Worm (Caenorhabditis elegans) whole organism, midembryonic: ENCODE results near the gene rab-37.

Source experiments
- T22C8.4 ChIP-seq: fragments of 200-800 bp; sonication (Bioruptor generic); IDR thresholded peaks from 2 replicates; pipeline ENCODE4 v1.3.6; 2022; ENCODE audit warnings: missing genetic modification characterization, missing compliant biosample characterization
- cog-1 ChIP-seq: sonication (generic microtip); optimal IDR thresholded peaks from 2 replicates; lab custom pipeline; 2016; ENCODE audit warnings: missing genetic modification characterization, missing compliant biosample characterization
- flt-1 ChIP-seq: fragments of 200-800 bp; sonication (Bioruptor generic); IDR thresholded peaks from 2 replicates; pipeline ENCODE4 v1.3.6; 2022; ENCODE audit warnings: missing genetic modification characterization, missing compliant biosample characterization
- klf-2 ChIP-seq: fragments of 200-800 bp; sonication (Bioruptor generic); conservative IDR thresholded peaks from 2 replicates; pipeline ENCODE4 v1.3.6; 2022; ENCODE audit warnings: missing genetic modification reagents, missing genetic modification characterization, missing compliant biosample characterization
- med-1 ChIP-seq: sonication (generic microtip); optimal IDR thresholded peaks from 2 replicates; lab custom pipeline; 2017; ENCODE audit warnings: missing genetic modification characterization, mild to moderate bottlenecking, missing compliant biosample characterization, antibody characterized with exemption, missing genetic modification reagents; ENCODE audit not compliant: insufficient read depth
- ref-1 ChIP-seq: fragments of 200-800 bp; sonication (Bioruptor generic); conservative IDR thresholded peaks from 2 replicates; pipeline ENCODE4 v1.3.6; 2022; ENCODE audit warnings: missing genetic modification reagents, missing genetic modification characterization, missing compliant biosample characterization
- tab-1 ChIP-seq: fragments of 200-800 bp; sonication (Bioruptor generic); IDR thresholded peaks from 2 replicates; pipeline ENCODE4 v1.3.6; 2022; ENCODE audit warnings: missing genetic modification characterization, missing compliant biosample characterization
- ztf-23 ChIP-seq: fragments of 200-800 bp; sonication (Bioruptor generic); IDR thresholded peaks from 2 replicates; pipeline ENCODE4 v1.3.6; 2022; ENCODE audit warnings: missing genetic modification reagents, missing genetic modification characterization, missing compliant biosample characterization
- ztf-29 ChIP-seq: fragments of 200-800 bp; sonication (Bioruptor generic); IDR thresholded peaks from 2 replicates; pipeline ENCODE4 v1.3.6; 2022; ENCODE audit warnings: missing genetic modification reagents, missing genetic modification characterization, missing compliant biosample characterization

rab-37 gene

DNA sequence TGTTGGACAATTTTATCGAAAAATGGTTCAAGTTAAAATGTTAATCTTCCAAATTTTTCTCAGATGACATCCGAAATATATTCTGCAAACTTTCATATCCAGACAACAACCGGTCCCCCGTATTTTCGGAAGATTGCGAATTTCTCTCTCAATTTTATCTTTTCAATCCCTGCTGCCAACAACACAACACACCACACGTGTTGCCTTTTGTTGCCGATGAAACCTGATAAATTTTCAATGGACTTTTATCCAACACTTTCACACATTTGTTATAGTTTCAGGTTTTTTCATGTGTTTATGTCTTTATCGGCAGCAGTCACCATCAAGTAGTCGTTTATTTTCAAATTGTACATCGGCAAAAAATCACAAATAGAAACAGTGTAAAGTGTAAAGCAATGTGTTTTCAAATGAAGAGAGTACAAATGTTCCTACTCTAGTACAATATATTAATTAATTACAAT is 10.6 kb upstream of the rab-37 start:
- TF ChIP-seq ztf-23 = 0 out of 2 replicates have a peak, but pooled peaks have one; percentile 24
- no peak for TF ChIP-seq ref-1 (GFP tag; lab: Robert Waterston, UW)

DNA sequence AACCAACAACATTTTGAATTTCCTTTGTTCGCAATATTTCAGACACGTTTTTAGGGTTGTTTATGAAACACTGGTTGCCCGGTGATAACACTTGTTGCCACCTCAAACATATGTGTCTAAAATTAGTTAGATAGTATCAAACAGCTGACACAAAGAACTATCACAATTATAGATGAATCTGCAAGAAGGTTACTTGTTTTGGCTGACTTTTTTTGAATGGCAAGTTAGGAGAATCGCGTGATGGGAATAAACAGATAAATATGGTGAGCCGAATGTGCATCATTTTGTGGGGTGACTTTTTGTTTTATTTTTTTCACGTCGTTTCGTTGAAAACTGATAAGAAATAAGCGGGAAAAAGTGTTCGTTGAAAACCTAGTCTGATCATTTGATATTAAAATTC is 9.5 kb upstream of the rab-37 start:
- TF ChIP-seq ztf-23 = no peak
- no peak for TF ChIP-seq cog-1
- no peak for TF ChIP-seq klf-2
- no peak for TF ChIP-seq flt-1 (GFP tag; lab: Robert Waterston, UW)
- no peak for TF ChIP-seq T22C8.4 (GFP tag; lab: Robert Waterston, UW)
- TF ChIP-seq ztf-29 (GFP tag; lab: Robert Waterston, UW) = no peak
- TF ChIP-seq med-1 (GFP tag; lab: Kevin White, UChicago) = no peak
- TF ChIP-seq ref-1 (GFP tag; lab: Robert Waterston, UW) = no peak
- no peak for TF ChIP-seq tab-1 (GFP tag; lab: Robert Waterston, UW)

DNA sequence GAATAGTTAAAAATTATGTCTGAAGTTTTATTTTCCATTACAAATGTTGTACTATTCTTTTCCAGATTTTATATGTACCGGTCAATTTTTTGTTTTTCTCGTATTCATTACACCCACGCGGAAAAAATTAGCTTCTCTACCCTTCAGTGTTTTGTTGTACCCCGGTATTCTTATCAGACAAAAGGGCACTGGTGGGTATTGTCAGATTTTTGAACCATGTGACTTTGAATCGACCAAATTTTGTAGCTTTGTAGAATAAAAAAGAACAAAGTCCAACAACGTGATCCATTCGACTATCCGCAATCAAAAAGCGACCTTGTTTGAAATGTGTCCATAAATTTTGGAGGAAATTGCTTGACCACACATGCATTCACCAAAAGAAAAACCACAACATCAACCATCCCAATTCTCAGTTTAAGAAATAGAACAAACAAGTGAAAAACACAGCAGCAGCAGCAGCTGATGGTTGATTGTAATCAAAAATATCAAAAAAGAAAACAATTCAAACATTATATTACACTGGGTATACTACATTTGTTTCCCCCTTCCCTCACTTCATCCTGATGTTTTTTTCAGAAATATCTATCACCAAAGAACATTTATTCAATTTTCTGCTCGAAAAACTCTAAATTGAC is 9.0 kb upstream of the rab-37 start:
- TF ChIP-seq T22C8.4 (GFP tag; lab: Robert Waterston, UW) (no peak), flt-1 (GFP tag; lab: Robert Waterston, UW) (no peak), cog-1 (no peak), ref-1 (GFP tag; lab: Robert Waterston, UW) (no peak), ztf-29 (GFP tag; lab: Robert Waterston, UW) (no peak), klf-2 (no peak), tab-1 (GFP tag; lab: Robert Waterston, UW) (no peak), med-1 (GFP tag; lab: Kevin White, UChicago) (no peak)

DNA sequence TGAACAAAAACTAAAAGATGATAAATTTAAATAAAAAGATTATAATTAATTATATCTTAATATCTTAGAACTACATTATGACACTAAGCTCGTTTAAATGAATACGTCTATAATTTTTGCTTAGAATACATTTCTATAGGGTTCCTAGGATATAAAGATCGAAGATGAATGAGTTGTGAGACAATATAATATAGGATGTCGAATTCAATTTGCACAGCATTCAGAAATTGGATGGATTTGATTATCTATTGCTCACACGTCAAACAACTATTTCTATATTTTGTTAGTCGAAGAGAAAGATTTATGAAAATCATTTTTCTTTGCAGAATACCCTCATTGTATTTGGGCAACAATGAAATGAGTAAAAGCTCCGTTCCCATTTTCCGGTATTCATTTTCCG is 3.3 kb upstream of the rab-37 start:
- TF ChIP-seq tab-1 (GFP tag; lab: Robert Waterston, UW) (no peak), ref-1 (GFP tag; lab: Robert Waterston, UW) (no peak)

DNA sequence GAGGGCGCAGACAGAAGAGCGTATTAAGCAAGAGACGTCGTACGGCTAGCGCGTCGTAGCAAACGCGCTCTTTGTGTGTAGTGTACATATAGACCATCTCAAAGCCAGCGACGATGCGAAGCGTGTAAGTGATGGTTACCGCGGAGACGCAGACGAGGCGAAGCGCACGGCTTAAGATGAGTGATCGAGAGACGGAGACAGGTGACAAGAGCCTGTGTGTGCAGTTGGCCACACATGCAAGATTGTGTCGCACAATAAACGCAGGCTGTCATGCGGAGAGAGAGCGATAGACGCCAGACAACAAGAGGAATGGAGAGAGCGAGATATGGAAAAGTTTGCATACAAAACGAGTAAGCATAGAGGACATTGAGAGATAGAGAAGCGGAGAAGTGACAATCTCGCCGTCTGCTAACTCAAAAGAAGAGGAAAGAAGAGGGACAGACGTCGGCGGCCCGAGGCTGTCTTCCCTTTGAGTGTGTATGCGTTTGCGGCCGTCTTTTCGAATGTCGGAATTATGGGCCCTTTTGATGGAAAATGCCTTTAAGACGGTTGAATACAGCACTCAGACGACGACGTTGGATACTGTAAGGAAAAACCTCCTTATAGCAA is 12.8 kb downstream of the rab-37 start:
- TF ChIP-seq klf-2 (no peak), ztf-29 (GFP tag; lab: Robert Waterston, UW) (peak; percentile 96), cog-1 (peak; percentile 36), tab-1 (GFP tag; lab: Robert Waterston, UW) (no peak), T22C8.4 (GFP tag; lab: Robert Waterston, UW) (no peak), ref-1 (GFP tag; lab: Robert Waterston, UW) (no peak), flt-1 (GFP tag; lab: Robert Waterston, UW) (no peak), ztf-23 (0 out of 2 replicates have a peak, but pooled peaks have one; percentile 45), med-1 (GFP tag; lab: Kevin White, UChicago) (no peak)

DNA sequence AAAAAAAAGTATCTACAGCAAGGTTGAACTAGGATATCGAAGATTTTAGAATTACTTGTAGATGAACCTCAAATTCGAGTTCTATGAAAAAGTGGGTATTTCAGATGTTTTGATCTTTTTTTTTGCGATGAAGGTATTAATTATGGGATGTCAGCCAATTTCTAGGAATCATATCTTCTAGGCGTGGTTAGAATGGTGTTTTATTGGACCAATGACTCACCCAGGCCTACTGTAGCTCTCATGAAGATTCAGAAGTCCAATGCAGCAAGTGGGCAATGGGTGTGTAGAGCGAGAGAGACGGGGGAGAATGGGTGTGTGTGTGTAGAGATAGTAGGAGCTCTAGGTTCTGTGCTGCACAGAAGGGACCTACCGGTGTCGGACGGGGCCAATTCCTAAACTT is 13.5 kb downstream of the rab-37 start:
- TF ChIP-seq ztf-23 (0 out of 2 replicates have a peak, but pooled peaks have one; percentile 26), cog-1 (no peak), flt-1 (GFP tag; lab: Robert Waterston, UW) (0 out of 2 replicates have a peak, but pooled peaks have one; percentile 17), ztf-29 (GFP tag; lab: Robert Waterston, UW) (no peak)

DNA sequence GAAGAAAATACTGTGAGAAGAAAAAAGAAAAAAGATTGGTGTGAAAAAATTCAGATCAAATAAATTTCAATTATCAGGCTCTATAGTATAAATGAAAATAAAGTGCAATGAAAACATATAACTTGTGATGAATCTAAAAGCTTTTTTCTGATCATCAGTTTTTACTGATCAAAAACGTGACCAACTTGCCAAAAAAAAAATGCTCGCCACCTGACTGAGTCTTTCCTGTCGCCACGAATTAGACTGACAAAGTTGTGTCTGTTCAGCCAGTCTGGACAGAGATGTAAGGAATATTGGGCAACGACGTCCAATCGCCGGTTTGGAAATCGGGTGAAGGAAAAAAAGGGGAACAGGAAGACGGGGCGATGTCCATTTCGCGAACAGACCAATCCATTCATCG is 16.2 kb downstream of the rab-37 start:
- no peak for TF ChIP-seq ref-1 (GFP tag; lab: Robert Waterston, UW)

DNA sequence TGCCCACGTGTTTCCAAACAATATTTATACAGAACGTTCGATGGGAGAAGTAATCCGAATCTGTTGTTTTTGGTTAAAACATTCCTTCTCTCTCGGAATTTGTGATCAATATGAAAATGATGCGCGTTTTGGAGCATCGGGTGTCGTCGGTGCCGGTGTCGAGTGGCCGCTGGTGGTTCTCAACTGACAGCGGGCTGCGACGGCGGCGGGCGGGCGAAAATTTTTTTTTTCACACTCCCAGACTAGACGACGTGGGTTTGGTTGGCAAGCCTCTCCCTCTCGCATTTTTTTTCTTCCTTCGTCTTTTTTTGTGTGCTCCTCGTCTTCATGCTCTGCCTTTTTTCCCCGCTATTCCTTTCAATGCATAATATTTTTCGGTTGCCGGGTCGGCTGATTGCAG is 17.5 kb downstream of the rab-37 start, which contains the start of gene W01H2.2:
TSS of gene W01H2.2 (minus strand) at position 285 of the 400 bp plus-strand sequence.
- TF ChIP-seq ref-1 (GFP tag; lab: Robert Waterston, UW) (no peak), flt-1 (GFP tag; lab: Robert Waterston, UW) (no peak), tab-1 (GFP tag; lab: Robert Waterston, UW) (no peak)

DNA sequence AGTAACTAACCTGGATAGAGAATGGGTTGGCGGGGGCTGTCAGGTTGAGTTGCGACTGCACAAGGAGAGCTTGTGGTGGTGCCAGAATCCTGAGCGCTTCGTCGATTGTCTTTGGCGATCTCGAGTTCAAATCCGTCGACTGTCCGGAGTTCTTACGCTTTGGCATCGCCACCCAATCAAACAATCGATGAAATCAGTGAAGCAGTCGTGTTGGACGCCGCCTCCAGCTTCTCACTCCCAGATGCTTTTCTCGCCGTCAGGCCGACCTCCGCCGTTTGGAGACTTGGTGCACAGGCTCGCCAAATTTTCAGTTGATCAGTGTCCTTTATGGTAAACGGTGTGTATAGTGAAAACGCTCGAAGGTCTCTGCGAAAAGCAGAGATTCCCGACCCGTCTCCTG is 18.8 kb downstream of the rab-37 start, which contains the start of the genes F20B6.10 and hpk-1:
TSS of gene F20B6.10 (minus strand) at position 303 of the 400 bp plus-strand sequence.
TSS of gene hpk-1 (minus strand) at position 397 of the 400 bp plus-strand sequence.
- no peak for TF ChIP-seq ztf-29 (GFP tag; lab: Robert Waterston, UW)
- no peak for TF ChIP-seq cog-1
- no peak for TF ChIP-seq flt-1 (GFP tag; lab: Robert Waterston, UW)
- no peak for TF ChIP-seq klf-2
- TF ChIP-seq ztf-23 = no peak
- TF ChIP-seq T22C8.4 (GFP tag; lab: Robert Waterston, UW) = no peak
- TF ChIP-seq med-1 (GFP tag; lab: Kevin White, UChicago) = no peak
- no peak for TF ChIP-seq ref-1 (GFP tag; lab: Robert Waterston, UW)
- TF ChIP-seq tab-1 (GFP tag; lab: Robert Waterston, UW) = no peak

DNA sequence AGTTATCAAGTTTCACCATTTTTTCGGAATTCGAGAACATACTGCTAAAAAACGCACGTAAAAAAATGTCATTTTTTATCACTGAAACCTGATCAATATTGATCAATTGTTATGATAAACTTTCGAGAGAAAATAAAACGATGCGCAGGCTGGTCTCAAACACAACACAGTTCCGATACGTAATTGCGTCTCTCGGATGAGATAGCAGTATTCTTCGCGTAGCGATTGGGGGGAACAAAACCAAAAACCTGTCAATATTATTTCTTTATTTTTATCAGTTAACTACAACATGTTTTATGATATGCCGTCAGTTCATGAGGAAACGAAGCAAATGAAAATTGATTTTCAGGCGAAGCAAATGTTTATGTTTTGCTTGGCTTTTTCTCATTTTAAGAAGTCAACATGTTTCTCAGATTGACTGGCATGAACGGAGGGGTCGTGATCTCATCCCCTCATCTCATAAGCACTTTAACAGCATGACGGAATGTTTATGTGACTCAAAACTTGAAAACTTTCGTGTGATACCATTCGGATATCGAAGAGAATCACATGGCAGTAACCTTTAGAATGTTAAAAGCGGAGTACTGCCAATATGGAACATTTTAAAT is 20.0 kb downstream of the rab-37 start:
- no peak for TF ChIP-seq klf-2
- TF ChIP-seq ref-1 (GFP tag; lab: Robert Waterston, UW) = no peak
- no peak for TF ChIP-seq ztf-29 (GFP tag; lab: Robert Waterston, UW)
